Worm (Caenorhabditis elegans): ENCODE data around the gene C24F3.2.
A peak's percentile ranks its signal among the peaks of the same experiment; 100 is the strongest.

ce11 chrIV:10174932-10175732 lies 47.2 kb upstream of the C24F3.2 start:
- no peak for TF ChIP-seq klf-2 (GFP tag; conservative IDR thresholded peaks at IDR 0.05)
- peak; percentile 2 for TF ChIP-seq cog-1 (tag; optimal IDR thresholded peaks at IDR 0.05)
- TF ChIP-seq tab-1 (GFP tag; IDR thresholded peaks at IDR 0.05): 0 out of 2 replicates have a peak, but pooled peaks have one; percentile 45
- no peak for TF ChIP-seq flt-1 (GFP tag; IDR thresholded peaks at IDR 0.05)
- no peak for TF ChIP-seq ztf-29 (GFP tag; IDR thresholded peaks at IDR 0.05)
- no peak for TF ChIP-seq ref-1 (GFP tag; conservative IDR thresholded peaks at IDR 0.05)
- peak; percentile 55; the same call in 1 of the 2 replicates for TF ChIP-seq ztf-23 (GFP tag; IDR thresholded peaks at IDR 0.05)
- TF ChIP-seq T22C8.4 (GFP tag; IDR thresholded peaks at IDR 0.05): peak; percentile 73

Measured in whole organism, midembryonic.